Worm (Caenorhabditis elegans): ENCODE data around the gene srh-171.

ce11 chrV:19999100-19999499 is 33.6 kb downstream of the srh-171 start:
- TF ChIP-seq tra-4 (tag; optimal IDR thresholded peaks at IDR 0.05) = no peak
- TF ChIP-seq pes-1 (GFP tag; IDR thresholded peaks at IDR 0.05) = no peak
- TF ChIP-seq ama-1 (optimal IDR thresholded peaks at IDR 0.05) = no peak
- TF ChIP-seq ceh-13 (GFP tag; optimal IDR thresholded peaks at IDR 0.05) = no peak
- no peak for TF ChIP-seq ceh-36 (tag; optimal IDR thresholded peaks at IDR 0.05)
- no peak for TF ChIP-seq F13C5.2 (tag; optimal IDR thresholded peaks at IDR 0.05)
- TF ChIP-seq scrt-1 (GFP tag; IDR thresholded peaks at IDR 0.05) = no peak
- TF ChIP-seq flt-1 (GFP tag; IDR thresholded peaks at IDR 0.05) = no peak
- TF ChIP-seq hmg-4 (GFP tag; optimal IDR thresholded peaks at IDR 0.05) = no peak
- TF ChIP-seq tbx-11 (GFP tag; IDR thresholded peaks at IDR 0.05) = no peak
- no peak for TF ChIP-seq hmbx-1 (tag; optimal IDR thresholded peaks at IDR 0.05)
